Worm (Caenorhabditis elegans) whole organism, midembryonic: ENCODE measurements around the gene lgc-7.

Experiments used
- cog-1 ChIP-seq: sonication (generic microtip); optimal IDR thresholded peaks from 2 replicates; lab custom pipeline; 2016; ENCODE audit warnings: missing genetic modification characterization, missing compliant biosample characterization
- flt-1 ChIP-seq: fragments of 200-800 bp; sonication (Bioruptor generic); IDR thresholded peaks from 2 replicates; pipeline ENCODE4 v1.3.6; 2022; ENCODE audit warnings: missing genetic modification characterization, missing compliant biosample characterization
- tab-1 ChIP-seq: fragments of 200-800 bp; sonication (Bioruptor generic); IDR thresholded peaks from 2 replicates; pipeline ENCODE4 v1.3.6; 2022; ENCODE audit warnings: missing genetic modification characterization, missing compliant biosample characterization

DNA sequence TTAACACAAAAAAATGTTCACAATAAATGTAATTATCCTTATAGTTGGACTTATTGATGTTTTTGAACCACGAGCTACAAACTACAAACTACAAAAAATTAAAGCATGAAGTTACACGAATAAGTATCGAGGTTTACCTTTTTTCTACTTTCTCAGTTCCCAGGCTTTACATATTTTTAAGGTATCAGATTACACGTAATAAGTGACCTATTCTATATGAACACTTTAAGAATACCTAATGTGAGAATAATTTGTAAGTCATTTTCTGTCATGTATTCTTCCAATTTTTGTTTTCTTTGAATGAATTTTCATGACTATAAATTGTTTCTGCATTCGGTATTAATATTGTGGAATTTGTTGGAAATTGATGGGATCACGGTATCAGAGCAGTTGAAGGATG, 6.1 kb downstream of the lgc-7 start, which contains the start of gene lgc-8:
- TF ChIP-seq flt-1 (GFP tag; lab: Robert Waterston, UW) (no peak), tab-1 (GFP tag; lab: Robert Waterston, UW) (no peak), cog-1 (tag; lab: Kevin White, UChicago) (no peak)
